Worm (Caenorhabditis elegans): Measurements from ENCODE around the gene F53A2.1.

F53A2.1 gene

ce11 chrIII:13292971-13293514 is 31.6 kb downstream of the F53A2.1 start, which contains the start of gene set-25:
Gene set-25 (minus strand): TSS chrIII:13293090.
- peak; percentile 48 for TF ChIP-seq ceh-14 (tag; optimal IDR thresholded peaks at IDR 0.05)
- peak; percentile 71 for TF ChIP-seq K02D7.2 (tag; optimal IDR thresholded peaks at IDR 0.05)
- peak; percentile 33; the same call in 1 of the 2 replicates for TF ChIP-seq unc-3 (GFP tag; conservative IDR thresholded peaks at IDR 0.05)
- peak; percentile 8 for TF ChIP-seq unc-3 (tag; optimal IDR thresholded peaks at IDR 0.05)
- peak; percentile 30 for TF ChIP-seq ceh-34 (tag; optimal IDR thresholded peaks at IDR 0.05)
- peak; percentile 48; the same call in 1 of the 2 replicates for TF ChIP-seq ceh-45 (GFP tag; IDR thresholded peaks at IDR 0.05)
- TF ChIP-seq pat-9 (tag; optimal IDR thresholded peaks at IDR 0.05): peak; percentile 34
- TF ChIP-seq unc-86 (tag; optimal IDR thresholded peaks at IDR 0.05): peak; percentile 50
- TF ChIP-seq pha-2 (tag; optimal IDR thresholded peaks at IDR 0.05): peak; percentile 12
- TF ChIP-seq fax-1 (tag; optimal IDR thresholded peaks at IDR 0.05): peak; percentile 27
- TF ChIP-seq sox-4 (tag; optimal IDR thresholded peaks at IDR 0.05): peak; percentile 19
- peak; percentile 22 for TF ChIP-seq dmd-4 (tag; optimal IDR thresholded peaks at IDR 0.05; ENCODE audit: borderline replicate concordance)
- TF ChIP-seq ttx-3 (tag; optimal IDR thresholded peaks at IDR 0.05): peak; percentile 52
- TF ChIP-seq ceh-2 (tag; optimal IDR thresholded peaks at IDR 0.05): peak; percentile 59
- TF ChIP-seq elt-2 (tag; optimal IDR thresholded peaks at IDR 0.05): peak; percentile 47
- TF ChIP-seq tbx-2 (tag; optimal IDR thresholded peaks at IDR 0.05): peak; percentile 48
- peak; percentile 8 for TF ChIP-seq ztf-16 (tag; optimal IDR thresholded peaks at IDR 0.05)
- peak; percentile 22 for TF ChIP-seq C38D4.7 (GFP tag; optimal IDR thresholded peaks at IDR 0.05)
- peak; percentile 45 for TF ChIP-seq K09A11.1 (tag; optimal IDR thresholded peaks at IDR 0.05; ENCODE audit: insufficient read depth)
- TF ChIP-seq zip-5 (tag; optimal IDR thresholded peaks at IDR 0.05): peak; percentile 44

- no peak for TF ChIP-seq ceh-24 (tag; optimal IDR thresholded peaks at IDR 0.05)
- TF ChIP-seq madf-2 (tag; optimal IDR thresholded peaks at IDR 0.05): no peak
- no peak for TF ChIP-seq ceh-31 (tag; optimal IDR thresholded peaks at IDR 0.05)
- no peak for TF ChIP-seq unc-55 (GFP tag; optimal IDR thresholded peaks at IDR 0.05)
- no peak for TF ChIP-seq elt-2 (tag; optimal IDR thresholded peaks at IDR 0.05)
- no peak for TF ChIP-seq elt-4 (tag; optimal IDR thresholded peaks at IDR 0.05)
- TF ChIP-seq gmeb-2 (tag; optimal IDR thresholded peaks at IDR 0.05): no peak
- no peak for TF ChIP-seq mec-3 (tag; optimal IDR thresholded peaks at IDR 0.05; ENCODE audit: borderline replicate concordance)
- no peak for TF ChIP-seq Y22D7AL.16 (tag; optimal IDR thresholded peaks at IDR 0.05)
- no peak for TF ChIP-seq eyg-1 (tag; optimal IDR thresholded peaks at IDR 0.05)
- no peak for TF ChIP-seq dve-1 (tag; optimal IDR thresholded peaks at IDR 0.05)
- no peak for TF ChIP-seq nhr-11 (tag; optimal IDR thresholded peaks at IDR 0.05)
- TF ChIP-seq nhr-232 (tag; optimal IDR thresholded peaks at IDR 0.05): no peak
- no peak for TF ChIP-seq ceh-45 (GFP tag; IDR thresholded peaks at IDR 0.05)
- no peak for TF ChIP-seq pha-4 (tag; optimal IDR thresholded peaks at IDR 0.05)
These were observed 39.2 kb downstream of the F53A2.1 start, which contains the start of gene F56A8.8 for ce11 chrIII:13285421-13285820. Gene F56A8.8 (plus strand): TSS chrIII:13285721.

DNA sequence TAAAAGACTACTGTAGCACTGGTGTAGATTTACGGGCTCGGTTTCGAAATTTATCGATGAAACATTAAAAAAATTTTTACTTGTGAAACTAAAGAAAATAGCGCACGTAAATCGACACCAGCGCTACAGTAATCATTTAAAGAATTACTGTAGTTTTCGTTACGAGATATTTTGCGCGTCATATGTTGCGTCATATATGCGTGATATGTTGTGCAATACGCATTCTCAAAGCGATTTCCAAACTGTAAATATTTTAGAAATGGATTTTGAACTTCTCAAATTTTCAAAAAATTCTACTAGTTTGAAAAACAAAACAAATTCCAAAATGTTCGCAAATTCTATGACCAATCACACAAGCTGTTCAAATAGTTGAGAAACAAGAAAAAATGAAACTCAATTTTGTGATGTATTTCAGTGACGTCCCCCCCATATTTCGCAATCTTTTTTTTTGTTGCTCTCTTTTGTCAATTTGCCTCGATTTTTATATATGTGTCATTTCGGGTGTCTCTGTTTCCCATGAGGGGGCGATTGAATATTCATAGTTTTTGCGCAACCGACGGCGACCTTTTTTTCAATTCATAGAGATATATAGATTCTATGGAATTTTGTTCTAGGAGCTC is 46.6 kb downstream of the F53A2.1 start:
- TF ChIP-seq odd-2 (tag; optimal IDR thresholded peaks at IDR 0.05): no peak

ce11 chrIII:13276958-13277357 is 47.7 kb downstream of the F53A2.1 start, which contains the start of gene unc-64:
Gene unc-64 (plus strand): TSS chrIII:13277258.
- TF ChIP-seq hlh-8 (tag; optimal IDR thresholded peaks at IDR 0.05) (no peak), sox-2 (GFP tag; IDR thresholded peaks at IDR 0.05) (no peak), che-1 (tag; optimal IDR thresholded peaks at IDR 0.05) (no peak), unc-86 (tag; optimal IDR thresholded peaks at IDR 0.05) (no peak), ceh-48 (tag; optimal IDR thresholded peaks at IDR 0.05) (no peak), sox-4 (tag; optimal IDR thresholded peaks at IDR 0.05) (no peak)
